Fruit fly (Drosophila melanogaster) whole organism: ENCODE data around the gene CG16700.

Experiments used
- CG8478 ChIP-seq: fragments of >200 bp; optimal IDR thresholded peaks from 2 replicates; lab custom pipeline; 2018; ENCODE audit warnings: inconsistent platforms
- psq ChIP-seq: fragments of >200 bp; optimal IDR thresholded peaks from 2 replicates; lab custom pipeline; 2017
- usp ChIP-seq: fragments of >200 bp; optimal IDR thresholded peaks from 2 replicates; lab custom pipeline; 2017; ENCODE audit warnings: missing biosample characterization, missing genetic modification characterization, mixed read lengths

dm6 chrX:17077290-17078138 lies 14.1 kb upstream of the CG16700 start, which contains the start of gene wcy:
- no peak for TF ChIP-seq psq (lab: Kevin White, UChicago)
- TF ChIP-seq CG8478 (lab: Kevin White, UChicago) = peak; percentile 67
- no peak for TF ChIP-seq usp (GFP tag; lab: Kevin White, UChicago)
